Worm (Caenorhabditis elegans) whole organism, young adult: ENCODE results near the gene C09F5.1.

Source experiments
- C17E4.6 ChIP-seq: fragments of 200-800 bp; sonication (Bioruptor generic); IDR thresholded peaks from 2 replicates; pipeline ENCODE4 v1.3.6; 2022; ENCODE audit warnings: missing genetic modification reagents, missing genetic modification characterization, missing compliant biosample characterization
- madf-6 ChIP-seq: fragments of 200-800 bp; sonication (Bioruptor generic); IDR thresholded peaks from 2 replicates; pipeline ENCODE4 v1.3.6; 2022; ENCODE audit warnings: missing genetic modification reagents, missing genetic modification characterization, missing compliant biosample characterization
- pha-4 ChIP-seq: fragments of 150-350 bp; sonication (generic microtip); optimal IDR thresholded peaks from 2 replicates; lab custom pipeline; 2014; ENCODE audit warnings: missing biosample characterization, missing genetic modification reagents, missing genetic modification characterization
- rcor-1 ChIP-seq: fragments of 200-800 bp; sonication (Bioruptor generic); IDR thresholded peaks from 2 replicates; pipeline ENCODE4 v1.3.6; 2022; ENCODE audit warnings: missing genetic modification reagents, missing genetic modification characterization, missing compliant biosample characterization
- snpc-1.1 ChIP-seq: sonication (generic microtip); optimal IDR thresholded peaks from 2 replicates; lab custom pipeline; 2017; ENCODE audit warnings: missing genetic modification characterization, mild to moderate bottlenecking, missing compliant biosample characterization, antibody characterized with exemption, moderate library complexity, missing genotype, missing genetic modification reagents; ENCODE audit not compliant: insufficient read depth
- snpc-4 ChIP-seq, 5 experiments: fragments of 150-350 bp in 1 of 5; sonication (generic microtip) in 4 of 5; optimal IDR thresholded peaks; 2 replicates each; lab custom pipeline; 2014 to 2018; ENCODE audit warnings: missing genetic modification characterization in 5 of 5, missing biosample characterization in 3 of 5, antibody characterized with exemption in 2 of 5, mild to moderate bottlenecking in 2 of 5, missing compliant biosample characterization in 2 of 5, missing genotype in 2 of 5, moderate library complexity in 2 of 5, missing genetic modification reagents in 1 of 5
- sptf-2 ChIP-seq: fragments of 200-800 bp; sonication (Bioruptor generic); optimal IDR thresholded peaks from 2 replicates; lab custom pipeline; 2018; ENCODE audit warnings: mild to moderate bottlenecking, missing genetic modification characterization, missing compliant biosample characterization
- ztf-6 ChIP-seq: fragments of 200-800 bp; sonication (Bioruptor generic); IDR thresholded peaks from 2 replicates; pipeline ENCODE4 v1.3.6; 2022; ENCODE audit warnings: missing genetic modification reagents, missing genetic modification characterization, missing compliant biosample characterization

ce11 chrIII:644660-645059, 13.8 kb upstream of the C09F5.1 start:
- no peak for TF ChIP-seq ztf-6
- TF ChIP-seq C17E4.6 (GFP tag; lab: Robert Waterston, UW): no peak
- TF ChIP-seq pha-4 (tag; lab: Kevin White, UChicago): no peak
- no peak for TF ChIP-seq snpc-4 (GFP tag; optimal IDR thresholded peaks at IDR 0.05; lab: Kevin White, UChicago)
- TF ChIP-seq snpc-4 (tag; optimal IDR thresholded peaks at IDR 0.05; lab: Kevin White, UChicago): no peak
- TF ChIP-seq snpc-1.1 (tag; lab: Kevin White, UChicago): no peak
- TF ChIP-seq sptf-2 (GFP tag; lab: Kevin White, UChicago): no peak
- no peak for TF ChIP-seq rcor-1 (GFP tag; lab: Robert Waterston, UW)
- TF ChIP-seq madf-6 (GFP tag; lab: Robert Waterston, UW): no peak
